Fruit fly (Drosophila melanogaster) whole organism: ENCODE data around the gene Coq2.

Experiments
- CG8478 ChIP-seq: fragments of >200 bp; optimal IDR thresholded peaks from 2 replicates; lab custom pipeline; 2018; ENCODE audit warnings: inconsistent platforms
- Dll ChIP-seq: fragments of >200 bp; optimal IDR thresholded peaks from 2 replicates; lab custom pipeline; 2017
- EcR ChIP-seq, 2 experiments: fragments of >200 bp; optimal IDR thresholded peaks; 2 replicates each; lab custom pipeline; 2017; ENCODE audit warnings: missing biosample characterization in 2 of 2, missing genetic modification characterization in 2 of 2, missing genetic modification reagents in 2 of 2
- pan ChIP-seq: fragments of >200 bp; optimal IDR thresholded peaks from 2 replicates; lab custom pipeline; 2017
- psq ChIP-seq: fragments of >200 bp; optimal IDR thresholded peaks from 2 replicates; lab custom pipeline; 2017
- usp ChIP-seq: fragments of >200 bp; optimal IDR thresholded peaks from 2 replicates; lab custom pipeline; 2017; ENCODE audit warnings: missing biosample characterization, missing genetic modification characterization, mixed read lengths

Coq2 gene

dm6 chr3R:8316344-8317105, at the start of gene Coq2:
Gene Coq2 (minus strand): TSS chr3R:8316543.
- no peak for TF ChIP-seq EcR (GFP tag; optimal IDR thresholded peaks at IDR 0.05; lab: Kevin White, UChicago)
- no peak for TF ChIP-seq Dll
- TF ChIP-seq psq (lab: Kevin White, UChicago), result no peak
- TF ChIP-seq usp, result no peak
- TF ChIP-seq pan, result no peak
- no peak for TF ChIP-seq CG8478 (lab: Kevin White, UChicago)

DNA sequence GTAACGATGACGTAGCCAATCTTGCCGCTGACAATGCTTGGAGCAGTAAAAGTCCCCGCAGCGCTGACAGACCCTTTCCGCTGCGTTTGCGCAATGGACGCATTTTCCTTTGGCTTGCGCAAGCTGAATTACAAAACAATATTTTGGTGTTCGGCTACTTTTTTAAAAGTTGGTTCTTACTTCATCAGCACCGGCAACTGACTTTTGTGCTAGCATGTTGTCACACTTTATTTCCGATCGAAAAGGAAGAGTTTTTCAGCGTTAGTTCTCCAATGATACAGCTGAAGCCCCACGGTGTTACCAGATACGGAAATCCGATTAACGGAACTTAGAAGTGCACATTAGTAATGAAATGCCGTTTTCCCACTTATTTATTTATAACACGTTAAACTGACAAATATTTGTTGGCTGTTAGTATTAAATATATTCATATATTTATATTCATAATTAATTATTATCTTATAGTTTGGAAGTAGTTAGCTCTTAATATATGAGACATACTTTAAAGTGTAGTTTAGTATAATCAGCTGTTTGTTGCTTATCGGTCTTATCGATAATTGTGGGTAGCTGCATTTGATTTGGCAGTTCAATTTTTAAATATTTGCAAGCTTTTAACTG, 46.0 kb upstream of the Coq2 start, which contains the start of the genes Veneno and CG7963:
Veneno (minus strand) TSS at position 296 of the 618 bp plus-strand sequence.
CG7963 (plus strand) TSS at position 568 of the 618 bp plus-strand sequence.
- TF ChIP-seq pan (no peak), Dll (no peak), usp (no peak), CG8478 (lab: Kevin White, UChicago) (no peak), psq (lab: Kevin White, UChicago) (no peak)

DNA sequence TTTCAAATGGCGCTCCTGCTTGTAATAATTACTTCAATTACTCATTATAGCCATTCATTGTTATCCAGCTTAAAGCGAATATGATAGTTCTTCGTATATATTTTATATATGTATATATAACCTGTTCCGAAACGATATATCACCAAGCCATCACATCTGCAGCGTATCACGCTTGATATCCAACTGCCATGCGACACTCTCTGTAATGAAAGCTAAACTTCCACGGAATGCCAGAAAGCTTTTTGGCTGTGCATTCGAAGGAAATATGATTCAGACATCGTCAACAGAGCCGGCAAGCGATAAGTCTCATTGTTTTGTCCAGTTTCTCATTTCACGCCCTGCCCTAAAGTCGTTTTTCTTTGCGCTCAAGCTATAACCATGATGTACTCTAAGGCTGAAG, 41.7 kb upstream of the Coq2 start:
- TF ChIP-seq CG8478 (lab: Kevin White, UChicago), result no peak
- no peak for TF ChIP-seq usp
- no peak for TF ChIP-seq EcR (GFP tag; optimal IDR thresholded peaks at IDR 0.05; lab: Kevin White, UChicago)
- no peak for TF ChIP-seq psq (lab: Kevin White, UChicago)
- TF ChIP-seq Dll, result no peak
- no peak for TF ChIP-seq pan

dm6 chr3R:8357372-8357992, 41.1 kb upstream of the Coq2 start:
- TF ChIP-seq Dll, result no peak
- no peak for TF ChIP-seq CG8478 (lab: Kevin White, UChicago)
- no peak for TF ChIP-seq usp
- TF ChIP-seq EcR (GFP tag; optimal IDR thresholded peaks at IDR 0.05; lab: Kevin White, UChicago), result no peak
- no peak for TF ChIP-seq pan
- no peak for TF ChIP-seq psq (lab: Kevin White, UChicago)

dm6 chr3R:8356626-8357290, 40.4 kb upstream of the Coq2 start, which contains the start of gene stck:
Gene stck (plus strand): TSS chr3R:8356978.
- TF ChIP-seq psq (lab: Kevin White, UChicago), result no peak
- TF ChIP-seq CG8478 (lab: Kevin White, UChicago), result no peak

- TF ChIP-seq Dll (no peak), psq (lab: Kevin White, UChicago) (no peak), EcR (GFP tag; optimal IDR thresholded peaks at IDR 0.05; lab: Kevin White, UChicago) (no peak), pan (no peak), CG8478 (lab: Kevin White, UChicago) (no peak), usp (no peak)
These were observed 39.2 kb upstream of the Coq2 start for dm6 chr3R:8355579-8355978.

DNA sequence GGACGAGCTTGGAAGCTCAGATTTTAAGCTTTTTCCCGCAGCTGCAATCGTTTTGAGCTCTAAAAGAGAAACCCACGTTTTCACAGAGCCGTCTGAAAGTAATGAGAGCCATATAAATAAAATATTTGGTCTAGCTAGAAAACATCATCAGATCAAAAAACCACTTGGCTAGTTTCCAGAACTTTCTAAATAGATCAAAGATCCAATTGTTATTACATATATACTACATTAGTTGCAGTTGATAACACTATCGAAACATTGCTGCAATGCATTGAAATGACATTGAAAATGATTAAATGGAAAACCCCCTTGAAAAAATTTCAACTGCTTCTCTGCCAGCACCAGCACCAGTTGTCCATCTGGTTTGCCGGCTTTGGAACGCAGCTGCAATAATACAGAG, 38.6 kb upstream of the Coq2 start:
- no peak for TF ChIP-seq CG8478 (lab: Kevin White, UChicago)
- no peak for TF ChIP-seq pan
- TF ChIP-seq usp, result no peak
- TF ChIP-seq Dll, result no peak
- TF ChIP-seq EcR (GFP tag; optimal IDR thresholded peaks at IDR 0.05; lab: Kevin White, UChicago), result no peak
- no peak for TF ChIP-seq psq (lab: Kevin White, UChicago)

- TF ChIP-seq usp (no peak), Dll (no peak), psq (lab: Kevin White, UChicago) (no peak), CG8478 (lab: Kevin White, UChicago) (no peak), EcR (GFP tag; optimal IDR thresholded peaks at IDR 0.05; lab: Kevin White, UChicago) (no peak), pan (no peak)
These were observed 38.1 kb upstream of the Coq2 start for dm6 chr3R:8354458-8354857.

DNA sequence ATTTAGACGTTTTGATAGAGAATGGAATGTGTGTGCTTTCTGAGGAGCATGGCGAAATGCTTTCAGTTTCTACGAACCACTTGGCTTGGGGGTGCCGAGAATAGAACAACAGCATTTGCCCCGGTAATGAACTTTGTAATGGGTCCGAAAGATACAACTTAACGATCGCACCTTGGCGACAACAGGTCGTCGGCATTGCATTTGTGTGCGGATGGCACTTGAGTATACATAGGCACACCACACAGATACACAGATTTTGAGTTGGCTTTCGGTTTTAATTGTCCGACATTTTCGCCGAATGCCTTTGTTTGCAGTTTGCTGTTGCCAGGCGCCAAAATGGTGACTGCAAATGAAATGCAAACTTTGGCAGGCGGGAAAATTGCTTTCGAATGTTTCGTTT, 37.7 kb upstream of the Coq2 start:
- no peak for TF ChIP-seq psq (lab: Kevin White, UChicago)
- TF ChIP-seq CG8478 (lab: Kevin White, UChicago), result no peak
- TF ChIP-seq usp, result no peak

DNA sequence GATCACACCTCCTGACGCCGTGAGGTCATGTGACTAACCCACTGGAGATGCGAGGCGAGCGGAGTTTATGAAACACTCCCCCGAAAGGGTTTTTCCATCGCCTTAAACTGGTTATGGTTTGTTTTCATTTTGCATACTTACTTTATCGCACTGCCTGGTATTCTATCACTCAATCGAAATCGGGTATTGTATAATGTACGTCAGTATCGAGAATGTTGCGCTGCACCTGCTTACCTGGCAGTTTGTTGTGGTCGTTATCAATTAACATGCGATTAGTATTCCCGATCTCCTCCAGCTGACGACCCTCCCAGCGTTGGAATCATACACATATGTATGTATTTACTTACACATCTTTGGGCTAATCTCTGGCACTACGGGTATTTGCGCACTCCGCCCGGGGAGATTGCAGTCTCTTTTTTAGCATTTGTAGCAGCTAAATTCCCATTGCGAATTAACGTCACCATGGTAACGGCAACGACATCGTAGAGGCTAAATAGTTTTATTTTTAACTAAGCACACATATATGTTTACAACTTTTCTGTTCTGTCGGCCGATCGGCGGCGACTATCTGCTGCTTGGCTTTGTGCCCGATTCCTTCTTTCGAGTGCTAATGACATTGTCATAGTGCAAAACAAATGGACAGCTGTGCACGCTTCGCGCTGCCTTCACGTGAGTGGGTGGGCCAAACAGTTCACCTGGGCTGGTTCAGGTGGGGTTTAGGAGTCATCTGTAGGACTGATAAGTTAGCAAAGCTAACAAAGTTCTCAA, 36.8 kb upstream of the Coq2 start:
- TF ChIP-seq pan (no peak), Dll (no peak), EcR (GFP tag; optimal IDR thresholded peaks at IDR 0.05; lab: Kevin White, UChicago) (no peak), usp (no peak), CG8478 (lab: Kevin White, UChicago) (no peak), psq (lab: Kevin White, UChicago) (no peak)

DNA sequence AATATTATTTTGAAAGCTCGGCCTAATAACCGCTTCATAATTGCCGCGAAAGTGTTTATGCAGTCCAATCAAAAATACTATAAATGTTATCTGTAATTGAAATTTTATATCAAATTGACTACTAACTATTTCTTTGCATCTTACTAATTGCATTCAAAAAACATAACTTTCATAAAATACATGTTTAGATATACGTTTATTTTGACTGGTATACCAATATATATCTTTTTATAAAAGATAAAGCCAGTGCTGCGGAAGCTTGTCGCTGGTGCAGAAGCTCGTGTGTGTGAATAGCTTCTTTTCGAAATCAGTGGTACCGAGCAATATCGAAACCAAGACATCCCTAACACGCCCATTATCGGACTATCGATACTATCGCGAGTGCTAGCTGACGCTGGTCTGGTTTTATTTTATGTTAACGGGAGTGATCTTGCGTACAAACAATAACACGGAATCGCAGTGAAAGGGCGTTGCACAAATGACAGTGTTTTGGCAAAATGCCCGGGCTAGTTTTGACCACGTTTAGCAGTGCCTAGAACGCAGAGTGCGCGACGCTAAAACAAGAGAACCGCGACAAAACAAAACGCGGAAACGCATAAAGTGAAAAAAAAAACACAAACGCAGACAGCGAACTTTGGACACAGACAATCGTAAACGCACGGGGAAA, 33.2 kb upstream of the Coq2 start, which contains the start of gene Atg13:
Atg13 (plus strand) TSS at position 367 of the 667 bp plus-strand sequence.
- no peak for TF ChIP-seq usp
- TF ChIP-seq pan, result no peak
- no peak for TF ChIP-seq EcR (GFP tag; optimal IDR thresholded peaks at IDR 0.05; lab: Kevin White, UChicago)
- no peak for TF ChIP-seq psq (lab: Kevin White, UChicago)
- TF ChIP-seq CG8478 (lab: Kevin White, UChicago), result no peak
- no peak for TF ChIP-seq Dll
